Fruit fly (Drosophila melanogaster) whole organism: ENCODE data around the gene CG10561.

ENCODE experiments used
- CG8478 ChIP-seq: fragments of >200 bp; optimal IDR thresholded peaks from 2 replicates; lab custom pipeline; 2018; ENCODE audit warnings: inconsistent platforms
- pan ChIP-seq: fragments of >200 bp; optimal IDR thresholded peaks from 2 replicates; lab custom pipeline; 2017
- psq ChIP-seq: fragments of >200 bp; optimal IDR thresholded peaks from 2 replicates; lab custom pipeline; 2017
- usp ChIP-seq: fragments of >200 bp; optimal IDR thresholded peaks from 2 replicates; lab custom pipeline; 2017; ENCODE audit warnings: missing biosample characterization, missing genetic modification characterization, mixed read lengths

DNA sequence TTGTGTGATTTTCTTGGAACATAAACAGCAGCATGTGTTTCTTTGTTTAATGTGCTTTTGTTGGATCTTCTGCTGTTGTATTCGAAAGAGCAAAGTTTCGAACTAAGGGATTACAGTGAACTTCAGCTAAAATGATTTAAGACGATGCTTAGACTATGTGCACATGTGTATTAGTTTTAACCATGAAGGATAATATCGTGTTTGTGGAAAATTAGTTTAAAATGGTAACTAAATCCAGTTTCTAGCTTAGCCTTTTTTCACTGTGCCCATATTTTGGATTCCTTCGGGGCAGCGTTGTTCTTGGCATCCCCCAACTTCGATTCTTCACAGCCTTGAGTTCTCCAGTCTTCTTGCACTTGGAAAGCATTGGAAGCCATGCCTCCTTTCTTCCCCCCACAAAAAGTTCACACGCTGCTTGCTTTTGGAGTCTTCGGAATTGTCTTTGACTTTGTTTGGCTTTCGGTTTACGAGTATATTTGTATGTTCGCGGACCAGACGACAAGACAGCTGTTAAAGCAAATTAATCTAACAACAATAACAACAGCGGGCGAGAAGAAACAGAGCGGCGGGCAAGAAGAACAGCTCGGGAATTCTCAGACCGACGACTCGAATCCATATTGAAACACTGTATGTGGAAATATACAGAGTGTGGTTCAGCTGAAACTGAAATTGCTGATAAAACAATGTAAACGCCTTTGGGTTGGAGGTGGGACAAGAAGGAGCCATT, 26.2 kb downstream of the CG10561 start:
- TF ChIP-seq usp (GFP tag; lab: Kevin White, UChicago) (no peak), psq (lab: Kevin White, UChicago) (no peak), pan (lab: Kevin White, UChicago) (no peak), CG8478 (lab: Kevin White, UChicago) (no peak)
